Fruit fly (Drosophila melanogaster): ENCODE results near the gene CG7573.
A peak's percentile ranks its signal among the peaks of the same experiment; 100 is the strongest.

Gene CG7573

DNA sequence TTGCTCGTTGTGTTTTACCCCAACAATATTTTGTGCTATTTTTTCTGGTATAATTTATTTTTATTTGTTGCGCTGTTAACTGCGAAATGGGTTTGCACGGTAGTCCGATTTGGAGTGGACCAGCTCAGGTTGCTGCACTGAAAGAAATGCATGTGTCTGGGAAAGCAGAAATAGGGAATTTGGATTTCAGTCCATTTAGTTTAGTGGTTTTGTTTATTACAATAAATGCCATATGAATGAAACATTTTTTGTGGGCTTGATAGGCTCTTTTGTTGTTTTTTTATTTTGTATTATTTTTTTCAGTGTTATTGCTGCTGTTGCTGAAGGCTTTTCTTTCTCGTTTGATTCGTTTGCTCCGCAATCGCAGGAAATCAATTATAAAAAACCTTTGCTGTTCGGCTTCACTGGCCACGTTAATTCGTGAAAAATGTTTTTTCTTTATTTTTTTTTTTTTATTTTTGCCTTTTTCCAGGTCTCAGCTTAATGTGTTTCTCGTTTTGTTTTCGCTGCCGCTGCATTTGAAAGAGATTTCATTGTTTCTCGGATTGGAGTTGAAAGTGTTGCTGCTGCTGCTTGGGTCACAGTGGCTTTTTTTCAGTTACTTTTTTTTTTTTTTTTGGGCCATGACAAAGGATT, 14.2 kb downstream of the CG7573 start:
- TF ChIP-seq CG9876 (GFP tag; optimal IDR thresholded peaks at IDR 0.05) (peak; percentile 65), CG2712 (tag; optimal IDR thresholded peaks at IDR 0.05) (peak; percentile 85), Usf (GFP tag; optimal IDR thresholded peaks at IDR 0.05) (peak; percentile 8), twi (tag; optimal IDR thresholded peaks at IDR 0.05) (no peak), vvl (GFP tag; IDR thresholded peaks at IDR 0.05) (peak; percentile 92), CG13296 (GFP tag; optimal IDR thresholded peaks at IDR 0.05) (peak; percentile 29), unc-4 (GFP tag; IDR thresholded peaks at IDR 0.05; ENCODE audit: partially characterized antibody) (no peak), CG18011 (GFP tag; optimal IDR thresholded peaks at IDR 0.05) (peak; percentile 4), Mrtf (GFP tag; IDR thresholded peaks at IDR 0.05) (peak; percentile 67; the same call in 2 of the 3 replicates), lbe (GFP tag; optimal IDR thresholded peaks at IDR 0.05) (peak; percentile 83), CG14050 (GFP tag; IDR thresholded peaks at IDR 0.05) (peak; percentile 61), prd (optimal IDR thresholded peaks at IDR 0.05) (no peak), prd (GFP tag; IDR thresholded peaks at IDR 0.05) (peak; percentile 89), BEAF-32 (GFP tag; optimal IDR thresholded peaks at IDR 0.05) (no peak), dan (GFP tag; IDR thresholded peaks at IDR 0.05) (0 out of 2 replicates have a peak, but pooled peaks have one; percentile 44), CG17361 (GFP tag; IDR thresholded peaks at IDR 0.05) (peak; percentile 76), pb (GFP tag; optimal IDR thresholded peaks at IDR 0.05) (peak; percentile 66), CG9727 (GFP tag; optimal IDR thresholded peaks at IDR 0.05) (peak; percentile 85), slbo (GFP tag; IDR thresholded peaks at IDR 0.05) (peak; percentile 68), ind (GFP tag; optimal IDR thresholded peaks at IDR 0.05) (peak; percentile 76), CG6254 (GFP tag; optimal IDR thresholded peaks at IDR 0.05) (peak; percentile 81), CG7987 (GFP tag; optimal IDR thresholded peaks at IDR 0.05) (no peak), CG6854 (GFP tag; optimal IDR thresholded peaks at IDR 0.05) (peak; percentile 17), CG1602 (GFP tag; optimal IDR thresholded peaks at IDR 0.05) (peak; percentile 72), mld (GFP tag; IDR thresholded peaks at IDR 0.05; ENCODE audit: partially characterized antibody) (no peak), ato (GFP tag; IDR thresholded peaks at IDR 0.05; ENCODE audit: partially characterized antibody) (no peak), Hr39 (optimal IDR thresholded peaks at IDR 0.05) (no peak), nau (GFP tag; optimal IDR thresholded peaks at IDR 0.05) (peak; percentile 65), CG15601 (tag; optimal IDR thresholded peaks at IDR 0.05) (peak; percentile 60), E2f1 (GFP tag; IDR thresholded peaks at IDR 0.05) (peak; percentile 67), gce (GFP tag; IDR thresholded peaks at IDR 0.05) (no peak), Hand (GFP tag; optimal IDR thresholded peaks at IDR 0.05) (no peak), kni (GFP tag; optimal IDR thresholded peaks at IDR 0.05) (no peak), lilli (GFP tag; optimal IDR thresholded peaks at IDR 0.05) (peak; percentile 72), crc (GFP tag; optimal IDR thresholded peaks at IDR 0.05) (peak; percentile 57), CG32532 (GFP tag; IDR thresholded peaks at IDR 0.05) (peak; percentile 67), CG17186 (GFP tag; optimal IDR thresholded peaks at IDR 0.05) (no peak), CG32772 (GFP tag; IDR thresholded peaks at IDR 0.05) (peak; percentile 72), CG6683 (GFP tag; optimal IDR thresholded peaks at IDR 0.05) (no peak), CG6765 (GFP tag; optimal IDR thresholded peaks at IDR 0.05) (no peak), B-H1 (GFP tag; IDR thresholded peaks at IDR 0.05) (peak; percentile 52), CG9797 (GFP tag; optimal IDR thresholded peaks at IDR 0.05) (no peak), CG2120 (GFP tag; optimal IDR thresholded peaks at IDR 0.05) (peak; percentile 24), CG12155 (GFP tag; optimal IDR thresholded peaks at IDR 0.05) (peak; percentile 69), H15 (GFP tag; IDR thresholded peaks at IDR 0.05) (peak; percentile 32; the same call in 1 of the 3 replicates), gem (tag; optimal IDR thresholded peaks at IDR 0.05) (peak; percentile 84), hkb (optimal IDR thresholded peaks at IDR 0.05) (no peak), hkb (GFP tag; IDR thresholded peaks at IDR 0.05) (peak; percentile 79), CG10565 (GFP tag; optimal IDR thresholded peaks at IDR 0.05) (no peak), CG2116 (GFP tag; optimal IDR thresholded peaks at IDR 0.05) (peak; percentile 29), CG31365 (tag; optimal IDR thresholded peaks at IDR 0.05) (no peak)

Data from whole organism, embryonic.